Fruit fly (Drosophila melanogaster): Measurements from ENCODE around the gene Der-2.
A peak's percentile ranks its signal among the peaks of the same experiment; 100 is the strongest.

Gene Der-2

DNA sequence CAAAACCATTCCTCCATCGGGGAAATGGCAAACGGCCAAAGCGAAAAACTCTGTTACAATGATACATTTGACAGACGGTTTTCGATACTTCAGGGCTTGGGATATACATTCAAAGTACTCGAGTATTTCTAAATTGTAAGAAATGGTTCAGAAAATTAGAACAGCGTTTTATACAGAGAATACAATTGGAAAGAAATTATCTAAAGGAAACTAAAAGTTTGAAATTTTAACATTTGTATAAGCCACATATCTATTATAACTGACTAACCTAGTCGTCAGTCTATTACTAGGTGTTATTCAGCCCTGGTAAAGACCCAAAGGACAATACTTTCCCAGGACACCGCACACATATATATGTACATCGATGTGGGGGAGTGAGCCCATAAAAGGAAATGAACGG is 7.6 kb downstream of the Der-2 start:
- TF ChIP-seq CG8478 (optimal IDR thresholded peaks at IDR 0.05) (no peak), Dll (optimal IDR thresholded peaks at IDR 0.05) (no peak), usp (GFP tag; optimal IDR thresholded peaks at IDR 0.05) (no peak), pan (optimal IDR thresholded peaks at IDR 0.05) (no peak), psq (optimal IDR thresholded peaks at IDR 0.05) (no peak), EcR (GFP tag; optimal IDR thresholded peaks at IDR 0.05) (no peak)

DNA sequence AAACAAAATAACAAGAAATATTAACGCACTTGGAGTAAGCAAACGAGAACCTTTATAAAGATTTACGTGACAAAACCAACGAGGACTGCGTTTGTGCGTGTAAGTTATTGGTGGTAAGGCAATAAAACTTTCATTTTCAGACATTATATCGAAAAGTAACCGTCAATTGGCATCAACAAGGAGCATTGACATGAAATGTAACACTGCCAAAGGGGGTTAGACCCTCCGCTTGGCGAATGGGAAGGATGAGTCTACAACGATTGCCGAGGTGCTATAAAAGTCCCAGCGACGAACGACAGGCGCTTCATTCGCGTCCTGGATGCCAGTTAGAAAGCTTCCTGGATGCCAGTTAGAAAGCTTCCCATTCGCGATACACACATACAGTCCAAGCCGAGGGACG is 11.7 kb downstream of the Der-2 start, which contains the start of gene Gyc89Da:
Gene Gyc89Da, plus strand, starts transcription at position 301 of the 400 bp plus-strand sequence.
- TF ChIP-seq usp (GFP tag; optimal IDR thresholded peaks at IDR 0.05) (no peak), CG8478 (optimal IDR thresholded peaks at IDR 0.05) (no peak), Dll (optimal IDR thresholded peaks at IDR 0.05) (no peak), EcR (GFP tag; optimal IDR thresholded peaks at IDR 0.05) (no peak), pan (optimal IDR thresholded peaks at IDR 0.05) (no peak), psq (optimal IDR thresholded peaks at IDR 0.05) (no peak)

DNA sequence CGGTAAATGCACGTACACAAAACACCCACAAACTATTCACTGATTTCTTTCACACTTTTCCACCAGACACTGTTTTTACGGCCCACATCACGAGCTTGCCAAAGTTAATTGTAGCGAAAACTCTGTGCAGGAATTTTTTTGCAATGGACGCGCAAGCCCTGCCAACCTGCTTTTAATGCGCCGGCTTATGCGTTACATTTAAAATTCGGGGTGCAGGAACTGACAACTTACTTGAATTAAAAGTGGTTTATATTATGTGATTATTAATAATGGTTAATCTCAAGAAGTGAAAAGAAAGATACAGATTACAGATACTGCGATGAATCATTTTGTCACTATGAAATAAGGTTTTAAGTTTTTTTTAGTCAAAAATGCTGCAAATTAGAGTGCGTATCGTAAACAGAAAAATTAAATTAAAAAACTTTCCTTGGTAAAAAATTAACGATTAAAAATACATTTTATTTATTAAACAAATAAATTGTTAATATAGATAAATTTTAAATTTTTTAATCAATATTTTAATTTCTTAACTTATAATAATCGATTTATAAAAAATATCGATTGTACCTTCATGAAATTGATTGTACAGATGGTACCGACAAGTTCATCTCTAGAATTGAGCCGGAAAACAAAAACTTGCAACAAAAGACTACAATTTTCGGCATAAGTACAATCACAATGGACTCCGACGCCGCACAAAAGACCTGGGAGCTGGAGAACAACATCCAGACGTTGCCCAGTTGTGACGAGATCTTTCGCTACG is 14.3 kb downstream of the Der-2 start, which contains the start of the genes CG42232 and CSN5:
Gene CG42232, minus strand, starts transcription at position 163 of the 763 bp plus-strand sequence.
Gene CSN5, plus strand, starts transcription at position 599 of the 763 bp plus-strand sequence.
- TF ChIP-seq EcR (GFP tag; optimal IDR thresholded peaks at IDR 0.05) (no peak), psq (optimal IDR thresholded peaks at IDR 0.05) (no peak), CG8478 (optimal IDR thresholded peaks at IDR 0.05) (no peak), Dll (optimal IDR thresholded peaks at IDR 0.05) (no peak), pan (optimal IDR thresholded peaks at IDR 0.05) (no peak), usp (GFP tag; optimal IDR thresholded peaks at IDR 0.05) (no peak)

DNA sequence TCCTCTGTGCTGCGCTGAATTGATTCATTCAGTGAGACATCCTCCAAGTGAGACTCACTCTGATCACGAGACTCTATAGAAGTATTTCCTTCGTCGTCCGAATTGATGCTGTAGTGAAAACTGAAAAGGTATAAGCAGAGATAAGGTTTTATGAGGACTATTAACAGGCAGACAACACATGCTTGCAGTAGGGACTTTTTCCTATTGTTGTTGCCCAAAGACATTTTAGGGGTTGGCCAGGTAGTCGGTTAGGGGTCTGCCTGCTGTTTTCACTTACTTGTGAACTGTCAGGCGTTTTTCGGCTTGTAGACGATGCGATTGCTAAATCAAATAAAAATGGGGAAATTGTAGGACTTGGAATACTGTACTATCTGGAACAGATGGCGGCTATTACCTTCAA is 15.5 kb downstream of the Der-2 start:
- TF ChIP-seq Dll (optimal IDR thresholded peaks at IDR 0.05) (no peak), pan (optimal IDR thresholded peaks at IDR 0.05) (no peak), EcR (GFP tag; optimal IDR thresholded peaks at IDR 0.05) (no peak), psq (optimal IDR thresholded peaks at IDR 0.05) (no peak), usp (GFP tag; optimal IDR thresholded peaks at IDR 0.05) (no peak), CG8478 (optimal IDR thresholded peaks at IDR 0.05) (no peak)

DNA sequence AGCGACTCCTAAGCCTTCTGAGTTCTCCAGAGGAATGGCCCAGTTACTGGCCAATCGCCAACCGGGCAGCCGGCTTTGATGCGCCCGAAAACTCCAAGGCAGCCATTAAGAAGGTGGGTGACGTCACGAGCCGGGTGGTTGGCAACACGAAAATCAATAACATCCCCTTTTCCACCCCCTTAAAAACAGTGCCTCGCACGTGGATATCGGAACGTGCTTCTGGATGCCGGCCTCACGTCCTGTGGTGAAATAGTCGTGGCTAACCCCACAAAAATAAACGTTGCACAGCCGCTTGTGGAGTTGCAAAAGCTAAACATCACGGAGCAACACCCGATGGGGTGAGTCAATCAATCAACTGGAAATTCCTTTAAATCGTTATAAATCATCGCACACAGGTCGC is 27.4 kb downstream of the Der-2 start:
- TF ChIP-seq EcR (GFP tag; optimal IDR thresholded peaks at IDR 0.05) (no peak), usp (GFP tag; optimal IDR thresholded peaks at IDR 0.05) (no peak), psq (optimal IDR thresholded peaks at IDR 0.05) (no peak), CG8478 (optimal IDR thresholded peaks at IDR 0.05) (no peak), pan (optimal IDR thresholded peaks at IDR 0.05) (no peak), Dll (optimal IDR thresholded peaks at IDR 0.05) (no peak)

DNA sequence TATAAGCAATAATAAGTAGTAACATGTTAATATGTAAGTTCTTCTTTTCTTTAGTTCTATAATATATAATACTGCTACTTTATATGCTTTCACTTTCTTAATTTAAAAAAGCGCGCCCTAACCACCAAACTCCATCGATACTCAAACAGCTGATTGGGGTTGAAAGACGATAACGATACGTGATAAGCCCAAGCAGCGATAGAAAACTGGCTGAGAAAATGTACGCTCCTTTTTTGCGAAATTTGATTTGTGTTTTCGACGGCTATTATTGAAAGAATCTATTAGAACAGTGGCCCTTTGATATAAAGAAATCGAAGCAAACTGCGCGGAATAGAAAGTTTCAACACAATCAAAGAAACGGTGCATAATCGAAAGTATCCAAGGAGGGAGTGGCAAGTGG is 28.1 kb downstream of the Der-2 start, which contains the start of gene CG14883:
Gene CG14883, plus strand, starts transcription at position 178 of the 400 bp plus-strand sequence.
- TF ChIP-seq psq (optimal IDR thresholded peaks at IDR 0.05) (no peak), Dll (optimal IDR thresholded peaks at IDR 0.05) (no peak), EcR (GFP tag; optimal IDR thresholded peaks at IDR 0.05) (no peak), usp (GFP tag; optimal IDR thresholded peaks at IDR 0.05) (no peak), CG8478 (optimal IDR thresholded peaks at IDR 0.05) (no peak), pan (optimal IDR thresholded peaks at IDR 0.05) (no peak)

DNA sequence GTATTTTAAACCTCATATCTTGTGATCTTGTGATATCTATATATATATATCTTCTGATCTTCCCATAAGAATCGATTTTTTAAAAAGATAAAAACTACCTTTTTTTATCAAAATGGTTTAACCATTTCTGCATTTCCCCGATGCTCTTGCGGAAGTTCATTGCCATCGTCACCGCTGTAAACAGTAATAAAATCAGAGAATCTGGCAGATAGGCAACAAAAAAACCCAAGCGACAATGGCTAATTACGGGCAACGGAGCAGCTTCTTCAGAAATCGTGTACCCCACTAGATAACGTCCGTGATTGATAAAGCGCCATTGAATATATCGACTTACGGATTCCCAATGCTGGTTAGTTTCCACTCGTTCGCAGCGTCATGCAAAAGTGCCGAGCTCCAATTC is 29.8 kb downstream of the Der-2 start, which contains the start of gene CG10405:
Gene CG10405, plus strand, starts transcription at position 301 of the 400 bp plus-strand sequence.
- TF ChIP-seq usp (GFP tag; optimal IDR thresholded peaks at IDR 0.05) (no peak), psq (optimal IDR thresholded peaks at IDR 0.05) (no peak), pan (optimal IDR thresholded peaks at IDR 0.05) (no peak), EcR (GFP tag; optimal IDR thresholded peaks at IDR 0.05) (no peak), CG8478 (optimal IDR thresholded peaks at IDR 0.05) (no peak), Dll (optimal IDR thresholded peaks at IDR 0.05) (no peak)

DNA sequence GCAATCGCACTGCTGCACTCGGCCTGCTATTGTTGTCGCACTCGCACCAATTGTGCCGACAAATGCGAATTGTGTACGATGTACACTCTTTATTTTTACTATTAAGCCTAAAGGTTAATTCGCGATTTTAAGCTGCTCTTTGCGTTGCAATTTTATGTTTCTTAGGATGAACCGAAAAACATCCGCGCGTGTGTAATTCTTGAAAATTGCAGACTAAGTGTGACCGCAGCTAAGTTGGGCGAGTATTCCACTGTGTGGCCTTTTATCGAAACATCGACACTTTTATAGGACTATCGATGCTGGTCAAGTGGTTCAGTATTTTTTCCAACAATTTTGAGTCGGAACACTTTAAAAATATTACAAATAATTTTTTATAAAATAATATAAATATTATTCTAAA is 30.4 kb downstream of the Der-2 start, which contains the start of gene Pak3:
Gene Pak3, minus strand, starts transcription at position 225 of the 400 bp plus-strand sequence.
- TF ChIP-seq CG8478 (optimal IDR thresholded peaks at IDR 0.05) = no peak
- no peak for TF ChIP-seq pan (optimal IDR thresholded peaks at IDR 0.05)
- TF ChIP-seq Dll (optimal IDR thresholded peaks at IDR 0.05) = no peak

DNA sequence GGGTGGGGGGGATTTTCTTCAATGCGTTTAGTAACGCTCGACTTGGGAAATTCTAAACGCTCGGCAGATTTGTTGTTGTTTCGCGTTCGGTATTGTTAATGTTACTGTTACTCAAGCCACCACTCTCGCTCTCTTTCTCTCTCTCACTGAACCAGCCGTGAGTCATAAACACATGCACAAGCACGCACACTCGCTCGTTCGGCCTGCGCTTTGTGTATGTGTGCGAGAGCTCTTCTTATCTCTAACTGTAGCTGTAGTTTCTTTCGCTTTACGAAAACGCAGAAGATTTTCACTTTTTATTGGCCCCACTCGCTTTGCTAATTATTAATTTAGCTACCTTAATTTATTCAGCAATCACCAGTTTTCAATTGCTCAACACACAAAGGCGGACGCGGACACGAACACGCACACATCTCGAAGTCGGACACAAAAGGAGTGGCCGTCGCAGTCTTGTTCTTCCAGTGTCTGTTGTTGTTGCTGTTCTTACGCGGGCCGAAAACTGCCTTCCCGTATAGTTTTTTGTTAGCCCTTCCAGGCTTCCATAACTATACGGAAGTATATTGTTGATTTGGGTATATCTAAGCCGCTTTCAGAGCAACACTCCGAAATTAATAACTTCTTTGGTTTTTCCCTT is 31.0 kb downstream of the Der-2 start:
- TF ChIP-seq Dll (optimal IDR thresholded peaks at IDR 0.05) (no peak), psq (optimal IDR thresholded peaks at IDR 0.05) (no peak), CG8478 (optimal IDR thresholded peaks at IDR 0.05) (peak; percentile 53), usp (GFP tag; optimal IDR thresholded peaks at IDR 0.05) (no peak), EcR (GFP tag; optimal IDR thresholded peaks at IDR 0.05) (no peak), pan (optimal IDR thresholded peaks at IDR 0.05) (no peak)

DNA sequence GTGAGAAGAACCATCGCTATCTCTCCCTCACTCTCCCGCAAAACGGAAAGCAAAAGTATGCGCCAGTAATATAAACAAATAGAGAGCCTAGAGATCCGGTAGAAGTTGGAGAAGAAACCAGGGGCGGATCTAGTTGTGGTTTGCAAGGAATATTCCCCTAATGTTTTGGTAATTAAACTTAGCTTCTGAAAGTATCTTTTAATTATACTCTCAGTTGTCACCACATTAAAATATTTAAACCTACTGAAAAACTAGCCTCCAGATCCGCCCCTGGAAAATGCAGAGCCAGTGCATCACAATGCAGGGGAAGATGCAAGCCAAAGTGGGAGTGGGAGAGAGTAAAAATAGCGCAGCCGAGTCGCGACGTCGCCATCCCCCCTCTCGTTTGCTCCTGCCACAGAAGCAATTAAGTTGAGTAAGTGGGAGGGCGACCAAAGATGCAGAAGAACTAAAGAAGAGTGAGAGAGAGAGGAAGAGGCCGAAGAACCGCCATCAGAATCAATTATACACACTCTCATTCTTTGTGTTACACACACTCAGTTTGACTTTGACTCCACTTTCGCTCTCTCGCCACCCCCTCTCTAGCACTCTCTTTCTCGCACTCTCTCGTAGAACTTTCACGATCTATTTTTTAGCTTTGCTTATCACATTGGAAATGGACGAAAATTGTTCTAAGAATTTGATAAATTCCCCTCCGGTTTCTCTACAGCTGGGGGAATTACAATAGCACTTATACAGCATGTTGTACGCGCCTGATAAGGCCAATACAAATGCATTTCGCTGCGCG is 34.6 kb downstream of the Der-2 start:
- TF ChIP-seq EcR (GFP tag; optimal IDR thresholded peaks at IDR 0.05) (peak in 1 of 2 experiments; percentile 34), pan (optimal IDR thresholded peaks at IDR 0.05) (no peak)

DNA sequence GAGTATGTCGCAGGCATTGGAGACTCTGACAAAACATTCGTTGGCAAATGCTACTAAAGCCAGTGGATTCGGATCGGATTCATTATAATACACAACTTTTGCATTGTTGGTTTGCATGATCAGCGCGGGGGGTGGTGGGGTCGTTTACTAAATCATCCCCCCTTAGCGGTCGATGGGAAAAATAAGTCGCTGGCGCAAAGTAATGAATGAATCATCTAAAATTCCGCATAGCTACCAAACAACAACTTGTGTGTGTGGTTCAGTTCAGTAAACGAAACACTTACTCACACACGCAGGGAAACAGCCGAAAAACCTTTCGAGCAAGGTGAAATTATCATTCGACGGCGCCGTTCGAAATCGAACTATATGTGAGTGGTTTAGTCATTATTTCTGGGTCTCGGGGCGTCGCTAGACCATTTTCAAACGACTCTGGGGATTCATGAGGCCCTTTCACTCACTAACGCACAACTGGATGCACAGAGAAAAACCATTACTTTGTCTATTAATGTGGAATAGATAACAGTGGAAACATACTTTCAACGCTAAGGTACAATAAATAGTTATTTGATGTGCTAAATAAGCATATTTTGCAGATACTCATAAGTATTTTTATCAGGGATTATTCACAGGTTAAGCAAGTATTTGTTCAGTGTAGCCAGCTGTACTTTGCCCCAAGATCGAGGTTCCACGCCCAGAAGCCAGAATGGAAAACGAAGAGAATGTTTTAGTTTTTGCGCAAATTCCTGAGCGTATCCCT is 35.5 kb downstream of the Der-2 start:
- TF ChIP-seq pan (optimal IDR thresholded peaks at IDR 0.05) (no peak), psq (optimal IDR thresholded peaks at IDR 0.05) (no peak), Dll (optimal IDR thresholded peaks at IDR 0.05) (no peak), CG8478 (optimal IDR thresholded peaks at IDR 0.05) (no peak), usp (GFP tag; optimal IDR thresholded peaks at IDR 0.05) (no peak), EcR (GFP tag; optimal IDR thresholded peaks at IDR 0.05) (no peak)

Data from whole organism.